Worm (Caenorhabditis elegans) whole organism, early embryonic: Measurements from ENCODE around the gene F11A10.5.
"Not testable (repeated sequence)": the region's sequence is repeated elsewhere in the genome, so short reads cannot be mapped to it uniquely, and the experiment has no call there.

Experiments used
- B0310.2 ChIP-seq: sonication (generic microtip); optimal IDR thresholded peaks from 2 replicates; lab custom pipeline; 2016; ENCODE audit warnings: mild to moderate bottlenecking, missing genetic modification characterization, missing compliant biosample characterization
- F13C5.2 ChIP-seq: sonication (generic microtip); optimal IDR thresholded peaks from 2 replicates; lab custom pipeline; 2017; ENCODE audit warnings: mild to moderate bottlenecking, missing genetic modification characterization, inconsistent platforms, missing compliant biosample characterization
- ama-1 ChIP-seq: fragments of 150-350 bp; optimal IDR thresholded peaks from 2 replicates; lab custom pipeline; 2014
- ceh-36 ChIP-seq: sonication (generic microtip); optimal IDR thresholded peaks from 2 replicates; lab custom pipeline; 2016; ENCODE audit warnings: missing genetic modification characterization, inconsistent platforms, missing compliant biosample characterization
- pes-1 ChIP-seq: fragments of 200-800 bp; sonication (Bioruptor generic); IDR thresholded peaks from 2 replicates; pipeline ENCODE4 v1.3.6; 2022; ENCODE audit warnings: missing genetic modification reagents, missing genetic modification characterization, missing compliant biosample characterization
- scrt-1 ChIP-seq: fragments of 200-800 bp; sonication (Bioruptor generic); IDR thresholded peaks from 2 replicates; pipeline ENCODE4 v1.3.6; 2022; ENCODE audit warnings: missing genetic modification characterization, missing compliant biosample characterization

- TF ChIP-seq B0310.2; ama-1; scrt-1 (GFP tag; lab: Robert Waterston, UW); pes-1 (GFP tag; lab: Robert Waterston, UW); ceh-36; F13C5.2 (tag; lab: Kevin White, UChicago): not testable (repeated sequence)
Observed at ce11 chrIV:12138093-12138492, 44.2 kb downstream of the F11A10.5 start, which contains the start of gene B0001.4.
